Fruit fly (Drosophila melanogaster) whole organism, embryonic: Measurements from ENCODE around the gene Cad89D.

Experiments
- Abd-B ChIP-seq: fragments of 200-800 bp; sonication (Bioruptor generic); optimal IDR thresholded peaks from 2 replicates; lab custom pipeline; 2018; ENCODE audit warnings: missing biosample characterization, mild to moderate bottlenecking, missing genetic modification characterization, moderate library complexity
- CG10147 ChIP-seq: fragments of 200-800 bp; sonication (Bioruptor generic); optimal IDR thresholded peaks from 2 replicates; lab custom pipeline; 2019; ENCODE audit warnings: missing biosample characterization, mild to moderate bottlenecking, missing genetic modification characterization, moderate library complexity
- CG14441 ChIP-seq: fragments of 200-800 bp; sonication (Bioruptor generic); IDR thresholded peaks from 2 replicates; pipeline ENCODE4 v1.3.6; 2022; ENCODE audit warnings: missing biosample characterization, missing genetic modification characterization
- CG14710 ChIP-seq: fragments of 200-800 bp; sonication (Bioruptor generic); optimal IDR thresholded peaks from 3 replicates; lab custom pipeline; 2019; ENCODE audit warnings: missing biosample characterization, mild to moderate bottlenecking, missing genetic modification characterization, moderate library complexity
- CG15696 ChIP-seq: fragments of 200-800 bp; sonication (Bioruptor generic); optimal IDR thresholded peaks from 2 replicates; lab custom pipeline; 2019; ENCODE audit warnings: missing biosample characterization, mild to moderate bottlenecking, missing genetic modification characterization, moderate library complexity
- CG17385 ChIP-seq: fragments of 200-800 bp; sonication (Bioruptor generic); optimal IDR thresholded peaks from 3 replicates; lab custom pipeline; 2018; ENCODE audit warnings: missing biosample characterization, mild to moderate bottlenecking, missing genetic modification characterization
- CG6791 ChIP-seq: fragments of 200-800 bp; sonication (Bioruptor generic); IDR thresholded peaks from 3 replicates; pipeline ENCODE4 v1.3.6; 2022; ENCODE audit warnings: missing biosample characterization, missing genetic modification characterization; ENCODE audit not compliant: partially characterized antibody
- CG9727 ChIP-seq: fragments of 200-800 bp; sonication (Bioruptor generic); optimal IDR thresholded peaks from 3 replicates; lab custom pipeline; 2017; ENCODE audit warnings: missing biosample characterization, mild to moderate bottlenecking, missing genetic modification characterization
- Chrac-16 ChIP-seq: fragments of 200-800 bp; sonication (Bioruptor generic); optimal IDR thresholded peaks from 3 replicates; lab custom pipeline; 2016; ENCODE audit warnings: missing biosample characterization, missing genetic modification characterization
- D ChIP-seq, 2 experiments: fragments of 200-800 bp in 1 of 2; fragments of >200 bp in 1 of 2; sonication (Bioruptor generic) in 1 of 2; optimal IDR thresholded peaks; 2 replicates in 1 of 2; 3 replicates in 1 of 2; lab custom pipeline; 2017; ENCODE audit warnings: mild to moderate bottlenecking in 1 of 2, missing biosample characterization in 1 of 2, missing genetic modification characterization in 1 of 2, missing genetic modification reagents in 1 of 2
- Elba2 ChIP-seq: fragments of 200-800 bp; sonication (Bioruptor generic); optimal IDR thresholded peaks from 3 replicates; lab custom pipeline; 2016; ENCODE audit warnings: missing biosample characterization, missing genetic modification characterization
- Ets65A ChIP-seq: fragments of 200-800 bp; sonication (Bioruptor generic); peaks from one replicate; lab custom pipeline; 2016; ENCODE audit warnings: missing biosample characterization, missing genetic modification characterization
- H15 ChIP-seq: fragments of 200-800 bp; sonication (Bioruptor generic); IDR thresholded peaks from 3 replicates; pipeline ENCODE4 v1.3.6; 2022; ENCODE audit warnings: missing biosample characterization, missing genetic modification characterization
- Hmx ChIP-seq: fragments of 200-800 bp; sonication (Bioruptor generic); optimal IDR thresholded peaks from 2 replicates; lab custom pipeline; 2016; ENCODE audit warnings: missing biosample characterization, missing genetic modification characterization
- Med ChIP-seq: fragments of 200-800 bp; sonication (Bioruptor generic); peaks from one replicate; lab custom pipeline; 2016; ENCODE audit warnings: missing biosample characterization, missing genetic modification characterization, mild to moderate bottlenecking, inconsistent platforms, moderate library complexity
- NK7.1 ChIP-seq: fragments of 200-800 bp; sonication (Bioruptor generic); optimal IDR thresholded peaks from 3 replicates; lab custom pipeline; 2016; ENCODE audit warnings: missing biosample characterization, missing genetic modification characterization
- Nf-YB ChIP-seq: fragments of 200-800 bp; sonication (Bioruptor generic); optimal IDR thresholded peaks from 3 replicates; lab custom pipeline; 2019; ENCODE audit warnings: missing biosample characterization, mild to moderate bottlenecking, missing genetic modification characterization, moderate library complexity
- Pdp1 ChIP-seq, 2 experiments: fragments of 200-800 bp; sonication (Bioruptor generic); optimal IDR thresholded peaks; 3 replicates each; lab custom pipeline; 2016; ENCODE audit warnings: missing biosample characterization in 2 of 2, missing genetic modification characterization in 2 of 2, mild to moderate bottlenecking in 1 of 2, moderate library complexity in 1 of 2
- Rfx ChIP-seq: fragments of 200-800 bp; sonication (Bioruptor generic); IDR thresholded peaks from 2 replicates; pipeline ENCODE4 v1.3.6; 2022; ENCODE audit warnings: missing biosample characterization, missing genetic modification characterization
- Sry-β ChIP-seq: fragments of 200-800 bp; sonication (Bioruptor generic); optimal IDR thresholded peaks from 2 replicates; lab custom pipeline; 2018; ENCODE audit warnings: missing biosample characterization, mild to moderate bottlenecking, missing genetic modification characterization, moderate library complexity
- ab ChIP-seq: fragments of 200-800 bp; sonication (Bioruptor generic); optimal IDR thresholded peaks from 2 replicates; lab custom pipeline; 2016; ENCODE audit warnings: missing biosample characterization, missing genetic modification characterization
- bsh ChIP-seq, 2 experiments: fragments of 200-800 bp; sonication (Bioruptor generic); optimal IDR thresholded peaks; 2 replicates each; lab custom pipeline; 2017 to 2018; ENCODE audit warnings: mild to moderate bottlenecking in 2 of 2, missing biosample characterization in 2 of 2, missing genetic modification characterization in 2 of 2, moderate library complexity in 1 of 2
- chif ChIP-seq, 2 experiments: fragments of 200-800 bp; sonication (Bioruptor generic); optimal IDR thresholded peaks; 3 replicates each; lab custom pipeline; 2016; ENCODE audit warnings: missing biosample characterization in 2 of 2, missing genetic modification characterization in 2 of 2
- dimm ChIP-seq: fragments of 200-800 bp; sonication (Bioruptor generic); IDR thresholded peaks from 2 replicates; pipeline ENCODE4 v1.3.6; 2022; ENCODE audit warnings: missing biosample characterization, missing genetic modification characterization
- ftz-f1 ChIP-seq: fragments of 200-800 bp; sonication (Bioruptor generic); optimal IDR thresholded peaks from 2 replicates; lab custom pipeline; 2016; ENCODE audit warnings: missing biosample characterization, missing genetic modification characterization
- grn ChIP-seq: fragments of 200-800 bp; sonication (Bioruptor generic); optimal IDR thresholded peaks from 3 replicates; lab custom pipeline; 2017; ENCODE audit warnings: missing biosample characterization, missing genetic modification characterization
- ken ChIP-seq: fragments of 200-800 bp; sonication (Bioruptor generic); IDR thresholded peaks from 3 replicates; pipeline ENCODE4 v1.3.6; 2022; ENCODE audit warnings: missing biosample characterization, missing genetic modification characterization
- nau ChIP-seq: fragments of 200-800 bp; sonication (Bioruptor generic); optimal IDR thresholded peaks from 3 replicates; lab custom pipeline; 2017; ENCODE audit warnings: missing biosample characterization, mild to moderate bottlenecking, missing genetic modification characterization, missing genetic modification reagents
- nom ChIP-seq: fragments of 200-800 bp; sonication (Bioruptor generic); optimal IDR thresholded peaks from 2 replicates; lab custom pipeline; 2017; ENCODE audit warnings: missing biosample characterization, missing genetic modification characterization, mild to moderate bottlenecking, moderate library complexity, missing genetic modification reagents
- oc ChIP-seq: fragments of 200-800 bp; sonication (Bioruptor generic); optimal IDR thresholded peaks from 2 replicates; lab custom pipeline; 2018; ENCODE audit warnings: missing biosample characterization, mild to moderate bottlenecking, missing genetic modification characterization, moderate library complexity
- phol ChIP-seq: fragments of 200-800 bp; sonication (Bioruptor generic); optimal IDR thresholded peaks from 3 replicates; lab custom pipeline; 2018; ENCODE audit warnings: missing biosample characterization, mild to moderate bottlenecking, missing genetic modification characterization, moderate library complexity
- pros ChIP-seq: fragments of 200-800 bp; sonication (Bioruptor generic); optimal IDR thresholded peaks from 3 replicates; lab custom pipeline; 2019; ENCODE audit warnings: missing biosample characterization, mild to moderate bottlenecking, missing genetic modification characterization, moderate library complexity
- sens ChIP-seq: fragments of 200-800 bp; sonication (Bioruptor generic); peaks from one replicate; lab custom pipeline; 2016; ENCODE audit warnings: missing biosample characterization, missing genetic modification characterization
- sob ChIP-seq: fragments of 200-800 bp; sonication (Bioruptor generic); IDR thresholded peaks from 2 replicates; pipeline ENCODE4 v1.3.6; 2022; ENCODE audit warnings: missing biosample characterization, missing genetic modification characterization
- sqz ChIP-seq: fragments of 200-800 bp; sonication (Bioruptor generic); optimal IDR thresholded peaks from 3 replicates; lab custom pipeline; 2018; ENCODE audit warnings: missing biosample characterization, mild to moderate bottlenecking, missing genetic modification characterization
- sr ChIP-seq: fragments of 200-800 bp; sonication (Bioruptor generic); IDR thresholded peaks from 3 replicates; pipeline ENCODE4 v1.3.6; 2022; ENCODE audit warnings: missing biosample characterization, missing genetic modification characterization
- tll ChIP-seq, 2 experiments: fragments of 200-800 bp in 1 of 2; fragments of >200 bp in 1 of 2; sonication (Bioruptor generic) in 1 of 2; optimal IDR thresholded peaks; 2 replicates each; lab custom pipeline; 2017 to 2019; ENCODE audit warnings: missing biosample characterization in 2 of 2, missing genetic modification characterization in 2 of 2, mild to moderate bottlenecking in 1 of 2, moderate library complexity in 1 of 2
- tx ChIP-seq: fragments of 200-800 bp; sonication (Bioruptor generic); optimal IDR thresholded peaks from 2 replicates; lab custom pipeline; 2016; ENCODE audit warnings: missing biosample characterization, missing genetic modification characterization
- vvl ChIP-seq: fragments of 200-800 bp; sonication (Bioruptor generic); IDR thresholded peaks from 2 replicates; pipeline ENCODE4 v1.3.6; 2022; ENCODE audit warnings: missing biosample characterization, missing genetic modification characterization
- wek ChIP-seq: fragments of 200-800 bp; sonication (Bioruptor generic); optimal IDR thresholded peaks from 3 replicates; lab custom pipeline; 2018; ENCODE audit warnings: missing biosample characterization, mild to moderate bottlenecking, missing genetic modification characterization, moderate library complexity
- zen ChIP-seq: fragments of 200-800 bp; sonication (Bioruptor generic); optimal IDR thresholded peaks from 3 replicates; lab custom pipeline; 2018; ENCODE audit warnings: missing biosample characterization, mild to moderate bottlenecking, missing genetic modification characterization, moderate library complexity
- zf30C ChIP-seq: fragments of 200-800 bp; sonication (Bioruptor generic); optimal IDR thresholded peaks from 3 replicates; lab custom pipeline; 2018; ENCODE audit warnings: missing biosample characterization, mild to moderate bottlenecking, missing genetic modification characterization

Gene Cad89D

DNA sequence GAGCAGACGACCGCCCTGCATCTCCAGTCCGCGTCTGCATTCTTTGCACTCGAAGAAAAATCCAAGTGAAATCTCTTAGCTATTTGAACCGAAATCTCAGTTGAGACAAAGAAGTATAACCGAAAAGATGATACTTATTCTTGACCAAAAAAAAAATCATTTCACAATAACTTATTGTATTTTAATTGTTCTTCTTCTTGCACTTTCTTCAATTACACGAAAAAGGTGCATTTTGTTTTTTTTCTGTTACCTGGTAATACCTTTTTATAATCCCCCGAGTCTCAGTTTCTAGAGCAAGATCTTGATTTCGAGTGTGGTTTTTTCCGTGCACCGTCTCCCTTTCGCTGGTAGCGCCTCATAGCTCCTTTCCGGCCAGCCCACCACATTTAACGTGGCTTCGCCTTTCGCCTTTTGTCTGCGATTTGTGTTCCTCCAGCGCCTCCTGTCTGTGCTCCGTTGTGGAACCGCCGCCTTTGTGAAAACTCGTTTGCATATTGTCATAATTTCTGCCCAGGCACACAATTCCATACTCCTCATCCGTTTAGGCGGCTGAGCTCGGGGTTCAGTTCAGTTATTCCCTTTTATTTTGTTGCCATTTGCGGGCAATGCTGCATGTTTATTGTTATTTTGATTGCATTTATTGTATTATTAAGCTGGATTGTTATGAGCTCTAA, 31.6 kb upstream of the Cad89D start:
- TF ChIP-seq phol (tag; lab: Kevin White, UChicago) (peak; percentile 5), ftz-f1 (GFP tag; lab: Kevin White, UChicago) (no peak), wek (no peak), H15 (GFP tag; lab: Robert Waterston, UW) (no peak), nom (GFP tag; lab: Kevin White, UChicago) (peak; percentile 56), CG9727 (GFP tag; lab: Kevin White, UChicago) (peak; percentile 41), sens (GFP tag; lab: Kevin White, UChicago) (peak; percentile 36), pros (GFP tag; lab: Kevin White, UChicago) (peak; percentile 48), sqz (peak; percentile 32), CG10147 (GFP tag; lab: Kevin White, UChicago) (no peak), ken (GFP tag; lab: Robert Waterston, UW) (0 out of 3 replicates have a peak, but pooled peaks have one; percentile 22), zf30C (GFP tag; lab: Kevin White, UChicago) (peak; percentile 44), tx (GFP tag; lab: Kevin White, UChicago) (no peak), Med (GFP tag; lab: Kevin White, UChicago) (peak; percentile 18), bsh (GFP tag; optimal IDR thresholded peaks at IDR 0.05; lab: Kevin White, UChicago) (peak in 1 of 2 experiments; percentile 66), Ets65A (GFP tag; lab: Kevin White, UChicago) (peak; percentile 90), Chrac-16 (GFP tag; lab: Kevin White, UChicago) (no peak), CG17385 (peak; percentile 3), CG14710 (tag; lab: Kevin White, UChicago) (peak; percentile 26)

DNA sequence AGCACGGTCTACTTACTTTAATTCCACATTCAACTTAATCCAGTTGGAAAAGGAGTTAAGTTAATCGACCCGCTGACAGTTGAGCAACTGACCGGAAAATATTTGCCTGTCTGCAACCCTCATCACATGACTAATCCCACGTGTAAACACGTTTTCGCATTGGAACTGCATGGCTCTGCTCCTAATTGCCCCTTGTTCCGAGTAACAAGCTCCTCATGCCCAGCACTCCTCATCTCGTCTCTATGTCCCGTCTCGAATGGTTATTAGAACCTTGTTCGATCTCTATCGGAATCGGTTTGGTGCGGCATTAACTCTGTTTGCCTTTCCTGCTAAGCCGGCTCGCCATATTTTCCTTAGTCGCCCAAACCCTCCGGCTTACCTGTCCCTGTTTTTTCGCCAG, 31.0 kb upstream of the Cad89D start:
- TF ChIP-seq sob (GFP tag; lab: Robert Waterston, UW) (no peak), D (optimal IDR thresholded peaks at IDR 0.05; lab: Kevin White, UChicago) (peak; percentile 21), D (GFP tag; optimal IDR thresholded peaks at IDR 0.05; lab: Kevin White, UChicago) (no peak), tll (GFP tag; optimal IDR thresholded peaks at IDR 0.05; lab: Kevin White, UChicago) (peak in 1 of 2 experiments; percentile 50), CG6791 (0 out of 3 replicates have a peak, but pooled peaks have one; percentile 12), Elba2 (GFP tag; lab: Kevin White, UChicago) (peak; percentile 39), Med (GFP tag; lab: Kevin White, UChicago) (peak; percentile 24), dimm (no peak), zen (peak; percentile 96), Abd-B (GFP tag; lab: Kevin White, UChicago) (no peak), chif (GFP tag; optimal IDR thresholded peaks at IDR 0.05; lab: Kevin White, UChicago) (no peak), ab (GFP tag; lab: Kevin White, UChicago) (no peak)

DNA sequence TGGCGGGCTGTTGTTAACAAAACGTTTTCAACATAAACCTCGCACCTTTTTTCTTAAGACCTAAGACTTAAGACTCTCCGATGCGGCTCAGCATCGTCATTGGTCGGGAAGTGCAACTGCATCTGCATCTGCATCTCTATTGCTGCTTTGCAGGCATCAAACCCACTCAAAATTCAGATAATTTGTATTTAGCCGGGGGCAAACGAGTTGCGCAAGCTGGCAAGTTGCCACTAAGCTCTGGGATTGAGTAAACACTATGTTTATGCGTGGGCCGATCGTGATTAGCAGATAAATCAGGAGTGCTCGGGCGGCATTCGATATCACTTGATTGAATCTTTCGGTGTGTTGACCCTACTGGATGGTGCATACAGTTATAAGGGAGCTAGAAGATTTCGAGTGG, 30.3 kb upstream of the Cad89D start:
- no peak for TF ChIP-seq CG15696 (tag; lab: Kevin White, UChicago)
- TF ChIP-seq Med (GFP tag; lab: Kevin White, UChicago): peak; percentile 47
- peak; percentile 1 for TF ChIP-seq zen
- peak; percentile 89 for TF ChIP-seq pros (GFP tag; lab: Kevin White, UChicago)
- TF ChIP-seq NK7.1 (GFP tag; lab: Kevin White, UChicago): no peak
- no peak for TF ChIP-seq Sry-β (GFP tag; lab: Kevin White, UChicago)
- TF ChIP-seq oc: peak; percentile 79
- TF ChIP-seq Nf-YB (GFP tag; lab: Kevin White, UChicago): peak; percentile 12
- no peak for TF ChIP-seq Hmx
- TF ChIP-seq CG14441 (GFP tag; lab: Robert Waterston, UW): no peak
- peak in 1 of 2 experiments; percentile 57 for TF ChIP-seq Pdp1 (GFP tag; optimal IDR thresholded peaks at IDR 0.05; lab: Kevin White, UChicago)
- no peak for TF ChIP-seq Rfx
- no peak for TF ChIP-seq nau (GFP tag; lab: Kevin White, UChicago)
- TF ChIP-seq vvl: peak; percentile 23; the same call in 1 of the 2 replicates
- TF ChIP-seq sr: peak; percentile 53; the same call in 2 of the 3 replicates
- TF ChIP-seq grn (GFP tag; lab: Kevin White, UChicago): peak; percentile 62
